Worm (Caenorhabditis elegans) whole organism, L1 larva: ENCODE results near the gene igcm-1.

Experiments used
- C34B4.2 ChIP-seq: sonication (generic microtip); optimal IDR thresholded peaks from 2 replicates; lab custom pipeline; 2017; ENCODE audit warnings: mild to moderate bottlenecking, missing genetic modification characterization, missing compliant biosample characterization
- aha-1 ChIP-seq: fragments of 150-350 bp; optimal IDR thresholded peaks from 2 replicates; lab custom pipeline; 2014; ENCODE audit warnings: missing biosample characterization, missing genetic modification characterization
- alr-1 ChIP-seq: fragments of 200-800 bp; sonication (Bioruptor generic); optimal IDR thresholded peaks from 2 replicates; lab custom pipeline; 2018; ENCODE audit warnings: borderline replicate concordance, mild to moderate bottlenecking, missing genetic modification characterization, missing compliant biosample characterization
- aly-2 ChIP-seq: fragments of 150-350 bp; optimal IDR thresholded peaks from 2 replicates; lab custom pipeline; 2014; ENCODE audit warnings: missing biosample characterization, missing genetic modification characterization
- ama-1 ChIP-seq: fragments of 150-350 bp; optimal IDR thresholded peaks from 2 replicates; lab custom pipeline; 2014
- blmp-1 ChIP-seq: fragments of 150-350 bp; optimal IDR thresholded peaks from 2 replicates; lab custom pipeline; 2014; ENCODE audit warnings: missing biosample characterization, missing genetic modification characterization
- ceh-63 ChIP-seq: fragments of 200-800 bp; sonication (Bioruptor generic); optimal IDR thresholded peaks from 2 replicates; lab custom pipeline; 2018; ENCODE audit warnings: mild to moderate bottlenecking, missing genetic modification characterization, missing compliant biosample characterization
- egl-13 ChIP-seq: sonication (generic microtip); optimal IDR thresholded peaks from 2 replicates; lab custom pipeline; 2016; ENCODE audit warnings: missing genotype, missing genetic modification reagents, missing genetic modification characterization, missing compliant biosample characterization
- elt-3 ChIP-seq, 6 experiments: fragments of 150-350 bp in 1 of 6; sonication (generic microtip); optimal IDR thresholded peaks; 2 replicates each; lab custom pipeline; 2017 to 2018; ENCODE audit warnings: missing biosample characterization in 6 of 6, missing genetic modification characterization in 6 of 6, inconsistent platforms in 1 of 6
- ets-5 ChIP-seq: fragments of 200-800 bp; sonication (Bioruptor generic); IDR thresholded peaks from 2 replicates; pipeline ENCODE4 v1.3.6; 2022; ENCODE audit warnings: missing genetic modification characterization, missing compliant biosample characterization
- fkh-10 ChIP-seq: sonication (generic microtip); optimal IDR thresholded peaks from 2 replicates; lab custom pipeline; 2017; ENCODE audit warnings: missing biosample characterization, missing genetic modification reagents, missing genetic modification characterization
- fkh-8 ChIP-seq: sonication (generic microtip); optimal IDR thresholded peaks from 2 replicates; lab custom pipeline; 2016; ENCODE audit warnings: mild to moderate bottlenecking, missing genetic modification characterization, missing compliant biosample characterization
- fos-1 ChIP-seq: fragments of 150-350 bp; optimal IDR thresholded peaks from 2 replicates; lab custom pipeline; 2014; ENCODE audit warnings: missing biosample characterization, missing genetic modification characterization
- grh-1 ChIP-seq: fragments of 200-800 bp; sonication (Bioruptor generic); IDR thresholded peaks from 2 replicates; pipeline ENCODE4 v1.3.6; 2022; ENCODE audit warnings: missing genetic modification reagents, missing genetic modification characterization, missing compliant biosample characterization
- hpl-2 ChIP-seq: fragments of 150-350 bp; optimal IDR thresholded peaks from 2 replicates; lab custom pipeline; 2014; ENCODE audit warnings: missing biosample characterization, missing genetic modification reagents, missing genetic modification characterization
- isw-1 ChIP-seq: fragments of 200-800 bp; sonication (Bioruptor generic); IDR thresholded peaks from 2 replicates; pipeline ENCODE4 v1.3.6; 2022; ENCODE audit warnings: missing genetic modification characterization, missing compliant biosample characterization
- lin-13 ChIP-seq: fragments of 150-350 bp; optimal IDR thresholded peaks from 2 replicates; lab custom pipeline; 2014; ENCODE audit warnings: missing biosample characterization, missing genetic modification reagents, missing genetic modification characterization
- lin-14 ChIP-seq: fragments of 200-800 bp; sonication (Bioruptor generic); optimal IDR thresholded peaks from 2 replicates; lab custom pipeline; 2018; ENCODE audit warnings: mild to moderate bottlenecking, missing genetic modification characterization, moderate library complexity, missing compliant biosample characterization
- mdl-1 ChIP-seq, 2 experiments: fragments of 150-350 bp; optimal IDR thresholded peaks; 2 replicates each; lab custom pipeline; 2014 to 2017; ENCODE audit warnings: missing biosample characterization in 2 of 2, missing genetic modification characterization in 2 of 2, inconsistent platforms in 1 of 2
- nhr-11 ChIP-seq: fragments of 150-350 bp; optimal IDR thresholded peaks from 2 replicates; lab custom pipeline; 2014; ENCODE audit warnings: missing biosample characterization, missing genetic modification characterization
- nhr-12 ChIP-seq: sonication (generic microtip); optimal IDR thresholded peaks from 2 replicates; lab custom pipeline; 2017; ENCODE audit warnings: missing biosample characterization, missing genetic modification characterization
- nhr-19 ChIP-seq: fragments of 200-800 bp; sonication (Bioruptor generic); conservative IDR thresholded peaks from 2 replicates; pipeline ENCODE4 v1.3.6; 2022; ENCODE audit warnings: missing genetic modification characterization, missing compliant biosample characterization
- nhr-47 ChIP-seq: sonication (generic microtip); optimal IDR thresholded peaks from 2 replicates; lab custom pipeline; 2016; ENCODE audit warnings: mild to moderate bottlenecking, missing genetic modification characterization, moderate library complexity, missing compliant biosample characterization
- nhr-84 ChIP-seq: sonication (generic microtip); optimal IDR thresholded peaks from 2 replicates; lab custom pipeline; 2017; ENCODE audit warnings: missing biosample characterization, missing genetic modification characterization
- nhr-85 ChIP-seq: sonication (generic microtip); peaks from one replicate; lab custom pipeline; 2016; ENCODE audit warnings: missing genetic modification characterization, inconsistent platforms, missing compliant biosample characterization
- nhr-90 ChIP-seq: sonication (generic microtip); optimal IDR thresholded peaks from 2 replicates; lab custom pipeline; 2016; ENCODE audit warnings: mild to moderate bottlenecking, missing genetic modification characterization, missing compliant biosample characterization; ENCODE audit not compliant: poor library complexity
- pag-3 ChIP-seq: sonication (generic microtip); optimal IDR thresholded peaks from 2 replicates; lab custom pipeline; 2017; ENCODE audit warnings: missing genetic modification characterization, mild to moderate bottlenecking, missing compliant biosample characterization, antibody characterized with exemption, borderline replicate concordance; ENCODE audit not compliant: insufficient read depth
- pax-3 ChIP-seq: fragments of 200-800 bp; sonication (Bioruptor generic); optimal IDR thresholded peaks from 2 replicates; lab custom pipeline; 2018; ENCODE audit warnings: mild to moderate bottlenecking, missing genetic modification characterization, moderate library complexity, missing compliant biosample characterization
- pqm-1 ChIP-seq: sonication (generic microtip); optimal IDR thresholded peaks from 3 replicates; lab custom pipeline; 2017; ENCODE audit warnings: missing biosample characterization, missing genetic modification characterization
- rnt-1 ChIP-seq: sonication (generic microtip); optimal IDR thresholded peaks from 2 replicates; lab custom pipeline; 2016; ENCODE audit warnings: mild to moderate bottlenecking, missing genetic modification characterization, moderate library complexity, missing compliant biosample characterization
- skn-1 ChIP-seq: fragments of 150-350 bp; optimal IDR thresholded peaks from 2 replicates; lab custom pipeline; 2014; ENCODE audit warnings: missing biosample characterization, missing genetic modification characterization
- snpc-4 ChIP-seq: fragments of 150-350 bp; optimal IDR thresholded peaks from 2 replicates; lab custom pipeline; 2014; ENCODE audit warnings: missing biosample characterization, missing genetic modification characterization
- sptf-1 ChIP-seq: fragments of 150-350 bp; optimal IDR thresholded peaks from 2 replicates; lab custom pipeline; 2014; ENCODE audit warnings: missing biosample characterization, missing genetic modification characterization
- swsn-7 ChIP-seq: sonication (generic microtip); optimal IDR thresholded peaks from 2 replicates; lab custom pipeline; 2016; ENCODE audit warnings: missing genetic modification characterization, missing compliant biosample characterization
- tbx-2 ChIP-seq: sonication (generic microtip); optimal IDR thresholded peaks from 2 replicates; lab custom pipeline; 2016; ENCODE audit warnings: missing genetic modification characterization, missing compliant biosample characterization
- tlp-1 ChIP-seq: fragments of 150-350 bp; optimal IDR thresholded peaks from 2 replicates; lab custom pipeline; 2014; ENCODE audit warnings: missing biosample characterization, missing genetic modification characterization
- unc-130 ChIP-seq: fragments of 150-350 bp; optimal IDR thresholded peaks from 2 replicates; lab custom pipeline; 2017; ENCODE audit warnings: missing biosample characterization, missing genetic modification characterization, inconsistent platforms
- unc-30 ChIP-seq: sonication (generic microtip); optimal IDR thresholded peaks from 2 replicates; lab custom pipeline; 2017; ENCODE audit warnings: missing biosample characterization, missing genetic modification characterization
- zag-1 ChIP-seq: fragments of 150-350 bp; optimal IDR thresholded peaks from 2 replicates; lab custom pipeline; 2014; ENCODE audit warnings: missing biosample characterization, missing genetic modification characterization
- zip-4 ChIP-seq: fragments of 200-800 bp; sonication (Bioruptor generic); optimal IDR thresholded peaks from 2 replicates; lab custom pipeline; 2018; ENCODE audit warnings: mild to moderate bottlenecking, missing genetic modification characterization, moderate library complexity, missing compliant biosample characterization
- ztf-4 ChIP-seq: fragments of 150-350 bp; optimal IDR thresholded peaks from 2 replicates; lab custom pipeline; 2014; ENCODE audit warnings: missing biosample characterization, missing genetic modification characterization

Gene igcm-1

DNA sequence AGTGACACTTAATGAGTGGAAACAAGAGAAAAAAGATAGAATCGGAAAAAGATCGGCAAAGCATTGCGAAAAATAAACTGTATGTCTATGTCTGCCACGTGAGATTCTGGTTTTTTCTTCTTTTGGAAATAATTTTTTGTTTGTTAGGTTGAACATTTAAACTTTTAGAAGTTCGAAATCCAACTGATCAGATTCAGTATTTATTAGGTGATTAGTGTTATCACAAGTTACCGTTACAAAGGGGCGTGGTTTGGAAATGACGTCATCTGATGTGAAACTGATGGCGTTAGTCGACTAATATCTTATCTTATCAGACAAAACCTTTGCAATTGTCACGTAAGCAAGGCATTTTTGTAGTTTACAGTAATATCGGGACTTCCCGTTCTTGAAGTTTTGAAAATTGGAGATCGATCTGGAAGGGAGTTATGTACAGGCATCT, 13.0 kb upstream of the igcm-1 start (continued):
- TF ChIP-seq fkh-8 (tag; lab: Kevin White, UChicago) (no peak), ceh-63 (GFP tag; lab: Kevin White, UChicago) (no peak), nhr-12 (tag; lab: Kevin White, UChicago) (no peak), aly-2 (no peak), snpc-4 (no peak), nhr-47 (tag; lab: Kevin White, UChicago) (peak; percentile 46), tlp-1 (tag; lab: Kevin White, UChicago) (no peak), egl-13 (no peak), zip-4 (no peak), unc-30 (tag; lab: Kevin White, UChicago) (no peak), skn-1 (tag; lab: Kevin White, UChicago) (no peak), pag-3 (tag; lab: Kevin White, UChicago) (no peak), C34B4.2 (tag; lab: Kevin White, UChicago) (no peak), sptf-1 (tag; lab: Kevin White, UChicago) (no peak), isw-1 (GFP tag; lab: Robert Waterston, UW) (no peak), nhr-19 (GFP tag; lab: Robert Waterston, UW) (peak; percentile 58), nhr-11 (tag; lab: Kevin White, UChicago) (no peak), ztf-4 (tag; lab: Kevin White, UChicago) (peak; percentile 73), pqm-1 (tag; lab: Kevin White, UChicago) (no peak), pax-3 (tag; lab: Kevin White, UChicago) (no peak), grh-1 (peak; percentile 79), nhr-84 (tag; lab: Kevin White, UChicago) (no peak), hpl-2 (no peak), tbx-2 (tag; lab: Kevin White, UChicago) (peak; percentile 75), mdl-1 (tag; optimal IDR thresholded peaks at IDR 0.05; lab: Kevin White, UChicago) (peak in 1 of 2 experiments; percentile 42), swsn-7 (tag; lab: Kevin White, UChicago) (no peak), fos-1 (tag; lab: Kevin White, UChicago) (no peak), ama-1 (lab: Kevin White, UChicago) (no peak), lin-13 (GFP tag; lab: Kevin White, UChicago) (no peak), nhr-90 (tag; lab: Kevin White, UChicago) (peak; percentile 70)

DNA sequence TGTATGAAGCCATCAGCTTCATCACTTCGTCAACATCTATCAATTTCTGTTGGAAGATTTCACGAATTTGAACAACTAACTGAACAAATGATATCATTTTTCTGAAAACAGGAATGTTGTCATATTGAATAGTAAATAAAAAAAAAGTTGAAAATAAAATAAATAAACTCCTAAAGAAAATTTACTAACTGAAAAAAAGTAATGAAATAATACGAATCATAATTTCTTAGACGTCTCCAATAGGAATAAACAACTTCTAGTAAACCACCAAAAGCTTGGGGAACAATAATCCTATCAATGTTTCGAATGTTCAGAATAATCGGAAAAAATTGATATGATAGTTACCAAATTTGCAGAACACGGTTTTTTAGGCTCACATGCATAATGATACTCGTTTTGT, 12.2 kb upstream of the igcm-1 start, which contains the start of gene cdo-1:
Gene cdo-1, minus strand, starts transcription at position 101 of the 400 bp plus-strand sequence.
- no peak for TF ChIP-seq zag-1 (tag; lab: Kevin White, UChicago)
- no peak for TF ChIP-seq aha-1 (tag; lab: Kevin White, UChicago)
- TF ChIP-seq fkh-10 (GFP tag; lab: Kevin White, UChicago): no peak
- TF ChIP-seq lin-13 (GFP tag; lab: Kevin White, UChicago): no peak
- no peak for TF ChIP-seq rnt-1 (tag; lab: Kevin White, UChicago)
- TF ChIP-seq nhr-85 (tag; lab: Kevin White, UChicago): no peak
- TF ChIP-seq egl-13: no peak
- TF ChIP-seq alr-1 (tag; lab: Kevin White, UChicago): no peak
- TF ChIP-seq ama-1 (lab: Kevin White, UChicago): no peak
- TF ChIP-seq ets-5 (GFP tag; lab: Robert Waterston, UW): no peak
- TF ChIP-seq C34B4.2 (tag; lab: Kevin White, UChicago): no peak

DNA sequence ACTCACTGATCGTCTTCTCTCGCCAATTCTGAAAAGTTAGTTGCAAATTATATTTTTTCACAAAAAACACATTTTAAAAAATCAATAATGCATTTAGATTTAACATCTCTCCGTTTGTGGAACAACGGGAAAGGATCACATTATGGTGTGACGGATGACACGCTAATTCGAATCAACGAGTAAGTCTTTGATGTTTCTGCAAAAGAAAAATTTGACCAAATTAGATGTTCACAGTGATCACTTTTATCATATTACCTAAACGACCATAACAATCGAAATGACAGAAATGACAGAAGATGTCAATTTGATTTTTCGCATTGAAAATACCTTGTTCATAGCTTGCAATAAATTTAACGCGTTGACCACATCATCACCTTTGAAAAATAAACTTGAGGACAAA, 10.1 kb upstream of the igcm-1 start:
- TF ChIP-seq mdl-1 (tag; optimal IDR thresholded peaks at IDR 0.05; lab: Kevin White, UChicago) (no peak), zip-4 (no peak), unc-130 (tag; lab: Kevin White, UChicago) (peak; percentile 6), elt-3 (tag; optimal IDR thresholded peaks at IDR 0.05; lab: Kevin White, UChicago) (peak in 1 of 6 experiments; percentile 53), lin-14 (peak; percentile 26), blmp-1 (tag; lab: Kevin White, UChicago) (peak; percentile 18), nhr-85 (tag; lab: Kevin White, UChicago) (peak; percentile 77)
